Fruit fly (Drosophila melanogaster): ENCODE data around the gene CG7443.

CG7443 gene

dm6 chr3R:8333768-8334470, 9.8 kb downstream of the CG7443 start, which contains the start of gene Poxm (continued):
- peak; percentile 91 for TF ChIP-seq CG8478 (optimal IDR thresholded peaks at IDR 0.05)
- TF ChIP-seq ase (GFP tag; IDR thresholded peaks at IDR 0.05): peak; percentile 79
- TF ChIP-seq knrl (GFP tag; IDR thresholded peaks at IDR 0.05; ENCODE audit: partially characterized antibody): peak; percentile 69; the same call in 2 of the 3 replicates
- TF ChIP-seq wdn (GFP tag; IDR thresholded peaks at IDR 0.05): peak; percentile 47; the same call in 1 of the 2 replicates
- TF ChIP-seq unpg (GFP tag; optimal IDR thresholded peaks at IDR 0.05): peak; percentile 85
- TF ChIP-seq Med (GFP tag): peak; percentile 90
- no peak for TF ChIP-seq otp (GFP tag; IDR thresholded peaks at IDR 0.05)
- TF ChIP-seq CG7271 (tag; optimal IDR thresholded peaks at IDR 0.05): no peak
- peak; percentile 80 for TF ChIP-seq lbe (GFP tag; optimal IDR thresholded peaks at IDR 0.05)
- TF ChIP-seq Dfd (GFP tag; optimal IDR thresholded peaks at IDR 0.05): peak in 1 of 2 experiments; percentile 83
- peak; percentile 85 for TF ChIP-seq sob (GFP tag; IDR thresholded peaks at IDR 0.05)
- TF ChIP-seq pum (GFP tag; optimal IDR thresholded peaks at IDR 0.05): peak; percentile 74
- TF ChIP-seq CG18262 (tag; optimal IDR thresholded peaks at IDR 0.05): peak; percentile 97
- TF ChIP-seq HLH54F (GFP tag; optimal IDR thresholded peaks at IDR 0.05): peak; percentile 41
- TF ChIP-seq CG12155 (GFP tag; optimal IDR thresholded peaks at IDR 0.05): peak; percentile 78
- TF ChIP-seq fd64A (GFP tag; optimal IDR thresholded peaks at IDR 0.05): no peak
- 0 out of 2 replicates have a peak, but pooled peaks have one; percentile 30 for TF ChIP-seq ham (GFP tag; IDR thresholded peaks at IDR 0.05)
- TF ChIP-seq CG9817 (tag; optimal IDR thresholded peaks at IDR 0.05): peak; percentile 87
- TF ChIP-seq Hr39 (optimal IDR thresholded peaks at IDR 0.05): no peak
- no peak for TF ChIP-seq Sin3A (optimal IDR thresholded peaks at IDR 0.05)
- peak; percentile 89 for TF ChIP-seq CG15601 (tag; optimal IDR thresholded peaks at IDR 0.05)
- peak; percentile 80 for TF ChIP-seq trh (GFP tag; optimal IDR thresholded peaks at IDR 0.05)
- TF ChIP-seq HmgZ (tag; optimal IDR thresholded peaks at IDR 0.05): peak; percentile 38
- peak; percentile 82 for TF ChIP-seq sd (tag; optimal IDR thresholded peaks at IDR 0.05)
- TF ChIP-seq Dip3 (GFP tag; optimal IDR thresholded peaks at IDR 0.05): peak; percentile 19
- peak; percentile 72 for TF ChIP-seq CG15073 (GFP tag; optimal IDR thresholded peaks at IDR 0.05)
- TF ChIP-seq E2f1 (GFP tag; IDR thresholded peaks at IDR 0.05): peak; percentile 91
- TF ChIP-seq CG11560 (tag; IDR thresholded peaks at IDR 0.05): peak; percentile 83
- TF ChIP-seq CG32772 (GFP tag; IDR thresholded peaks at IDR 0.05): peak; percentile 88
- peak; percentile 98 for TF ChIP-seq nmo (GFP tag; optimal IDR thresholded peaks at IDR 0.05)
- peak; percentile 91 for TF ChIP-seq Usf (GFP tag; optimal IDR thresholded peaks at IDR 0.05)
- peak; percentile 39 for TF ChIP-seq B-H2 (GFP tag; optimal IDR thresholded peaks at IDR 0.05)
- TF ChIP-seq CG13424 (tag; optimal IDR thresholded peaks at IDR 0.05): peak; percentile 94
- TF ChIP-seq wor (GFP tag; IDR thresholded peaks at IDR 0.05): peak; percentile 82; the same call in 1 of the 2 replicates
- TF ChIP-seq CG6254 (GFP tag; optimal IDR thresholded peaks at IDR 0.05): peak; percentile 86
- peak; percentile 84 for TF ChIP-seq ara (GFP tag; IDR thresholded peaks at IDR 0.05)
- peak; percentile 57 for TF ChIP-seq CG11085 (GFP tag; IDR thresholded peaks at IDR 0.05)
- TF ChIP-seq btn (GFP tag; optimal IDR thresholded peaks at IDR 0.05): peak; percentile 39
- TF ChIP-seq Sry-δ (GFP tag; optimal IDR thresholded peaks at IDR 0.05): no peak
- peak; percentile 91 for TF ChIP-seq CG10209 (GFP tag; optimal IDR thresholded peaks at IDR 0.05)
- TF ChIP-seq ci (GFP tag; IDR thresholded peaks at IDR 0.05): 0 out of 3 replicates have a peak, but pooled peaks have one; percentile 28
- no peak for TF ChIP-seq Doc3 (GFP tag; IDR thresholded peaks at IDR 0.05; ENCODE audit: partially characterized antibody)
- TF ChIP-seq twi (tag; optimal IDR thresholded peaks at IDR 0.05): peak; percentile 90
- no peak for TF ChIP-seq CG14965 (GFP tag; optimal IDR thresholded peaks at IDR 0.05; ENCODE audit: borderline replicate concordance)
- peak; percentile 86; the same call in 2 of the 3 replicates for TF ChIP-seq jigr1 (GFP tag; IDR thresholded peaks at IDR 0.05)
- TF ChIP-seq org-1 (GFP tag; optimal IDR thresholded peaks at IDR 0.05): peak; percentile 87
- TF ChIP-seq gsb-n (tag; optimal IDR thresholded peaks at IDR 0.05): peak; percentile 88
- TF ChIP-seq exex (tag; optimal IDR thresholded peaks at IDR 0.05): peak; percentile 24
- TF ChIP-seq esg (GFP tag; conservative IDR thresholded peaks at IDR 0.05): peak; percentile 88
- TF ChIP-seq CG9932 (GFP tag; IDR thresholded peaks at IDR 0.05): peak; percentile 71
- TF ChIP-seq slou (GFP tag; optimal IDR thresholded peaks at IDR 0.05): peak; percentile 61
